Worm (Caenorhabditis elegans) whole organism, mixed stage, embryonic: Measurements from ENCODE around the gene C55C3.6.

Experiments used
- M03D4.4 ChIP-seq: sonication (generic microtip); optimal IDR thresholded peaks from 2 replicates; lab custom pipeline; 2017; ENCODE audit warnings: mild to moderate bottlenecking, missing genetic modification characterization, missing compliant biosample characterization
- bed-3 ChIP-seq: fragments of 200-800 bp; sonication (Bioruptor generic); optimal IDR thresholded peaks from 3 replicates; lab custom pipeline; 2018; ENCODE audit warnings: mild to moderate bottlenecking, missing genetic modification characterization, moderate library complexity, missing compliant biosample characterization
- blmp-1 ChIP-seq: fragments of 150-350 bp; optimal IDR thresholded peaks from 2 replicates; lab custom pipeline; 2014; ENCODE audit warnings: missing biosample characterization, missing genetic modification characterization
- ceh-39 ChIP-seq: fragments of 150-350 bp; optimal IDR thresholded peaks from 2 replicates; lab custom pipeline; 2014; ENCODE audit warnings: missing biosample characterization, missing genetic modification characterization
- ceh-43 ChIP-seq: fragments of 200-800 bp; sonication (Bioruptor generic); optimal IDR thresholded peaks from 2 replicates; lab custom pipeline; 2018; ENCODE audit warnings: mild to moderate bottlenecking, missing genetic modification characterization, moderate library complexity, missing compliant biosample characterization
- ceh-83 ChIP-seq: fragments of 200-800 bp; sonication (Bioruptor generic); optimal IDR thresholded peaks from 2 replicates; lab custom pipeline; 2018; ENCODE audit warnings: mild to moderate bottlenecking, missing genetic modification characterization, missing compliant biosample characterization
- ces-1 ChIP-seq: fragments of 150-350 bp; optimal IDR thresholded peaks from 2 replicates; lab custom pipeline; 2014; ENCODE audit warnings: missing biosample characterization, missing genetic modification reagents, missing genetic modification characterization
- cnd-1 ChIP-seq: fragments of 200-800 bp; sonication (Bioruptor generic); optimal IDR thresholded peaks from 2 replicates; lab custom pipeline; 2018; ENCODE audit warnings: mild to moderate bottlenecking, missing genetic modification characterization, missing compliant biosample characterization
- drap-1 ChIP-seq: fragments of 200-800 bp; sonication (Bioruptor generic); optimal IDR thresholded peaks from 3 replicates; lab custom pipeline; 2018; ENCODE audit warnings: mild to moderate bottlenecking, missing genetic modification characterization, missing compliant biosample characterization
- elt-1 ChIP-seq: sonication (generic microtip); optimal IDR thresholded peaks from 2 replicates; lab custom pipeline; 2017; ENCODE audit warnings: missing genetic modification characterization, mild to moderate bottlenecking, missing compliant biosample characterization, antibody characterized with exemption, moderate library complexity, borderline replicate concordance; ENCODE audit not compliant: insufficient read depth
- elt-3 ChIP-seq: fragments of 150-350 bp; optimal IDR thresholded peaks from 2 replicates; lab custom pipeline; 2014; ENCODE audit warnings: missing biosample characterization, missing genetic modification characterization
- flh-1 ChIP-seq: fragments of 200-800 bp; sonication (Bioruptor generic); optimal IDR thresholded peaks from 2 replicates; lab custom pipeline; 2018; ENCODE audit warnings: mild to moderate bottlenecking, missing genetic modification characterization, moderate library complexity, missing compliant biosample characterization
- ham-2 ChIP-seq: fragments of 200-800 bp; sonication (Bioruptor generic); optimal IDR thresholded peaks from 2 replicates; lab custom pipeline; 2018; ENCODE audit warnings: mild to moderate bottlenecking, missing genetic modification characterization, missing compliant biosample characterization
- hlh-1 ChIP-seq: fragments of 150-350 bp; optimal IDR thresholded peaks from 2 replicates; lab custom pipeline; 2014; ENCODE audit warnings: missing biosample characterization, missing genetic modification reagents, missing genetic modification characterization
- lin-13 ChIP-seq: fragments of 150-350 bp; optimal IDR thresholded peaks from 2 replicates; lab custom pipeline; 2014; ENCODE audit warnings: missing biosample characterization, missing genetic modification characterization
- lin-32 ChIP-seq: fragments of 200-800 bp; sonication (Bioruptor generic); optimal IDR thresholded peaks from 2 replicates; lab custom pipeline; 2018; ENCODE audit warnings: mild to moderate bottlenecking, missing genetic modification characterization, missing compliant biosample characterization
- lsy-2 ChIP-seq: fragments of 150-350 bp; optimal IDR thresholded peaks from 2 replicates; lab custom pipeline; 2014; ENCODE audit warnings: missing biosample characterization, missing genetic modification characterization
- mab-5 ChIP-seq: fragments of 150-350 bp; optimal IDR thresholded peaks from 2 replicates; lab custom pipeline; 2014; ENCODE audit warnings: missing biosample characterization, missing genetic modification characterization
- mep-1 ChIP-seq: fragments of 150-350 bp; optimal IDR thresholded peaks from 2 replicates; lab custom pipeline; 2017; ENCODE audit warnings: missing biosample characterization, missing genetic modification reagents, missing genetic modification characterization, inconsistent platforms
- mls-2 ChIP-seq: sonication (generic microtip); optimal IDR thresholded peaks from 2 replicates; lab custom pipeline; 2016; ENCODE audit warnings: mild to moderate bottlenecking, missing genetic modification characterization, moderate library complexity, missing compliant biosample characterization
- nhr-12 ChIP-seq: fragments of 150-350 bp; optimal IDR thresholded peaks from 2 replicates; lab custom pipeline; 2014; ENCODE audit warnings: missing biosample characterization, missing genetic modification characterization
- nhr-2 ChIP-seq: fragments of 150-350 bp; optimal IDR thresholded peaks from 2 replicates; lab custom pipeline; 2014; ENCODE audit warnings: missing biosample characterization, missing genetic modification characterization
- nhr-237 ChIP-seq: fragments of 150-350 bp; optimal IDR thresholded peaks from 2 replicates; lab custom pipeline; 2014; ENCODE audit warnings: missing biosample characterization, missing genetic modification characterization
- nhr-28 ChIP-seq: fragments of 150-350 bp; optimal IDR thresholded peaks from 2 replicates; lab custom pipeline; 2014; ENCODE audit warnings: missing biosample characterization, missing genetic modification characterization
- nhr-76 ChIP-seq: sonication (generic microtip); optimal IDR thresholded peaks from 2 replicates; lab custom pipeline; 2017; ENCODE audit warnings: missing biosample characterization, missing genetic modification characterization
- pha-4 ChIP-seq: fragments of 150-350 bp; optimal IDR thresholded peaks from 2 replicates; lab custom pipeline; 2018; ENCODE audit warnings: missing biosample characterization, missing genetic modification reagents, missing genetic modification characterization
- sem-2 ChIP-seq: fragments of 200-800 bp; sonication (Bioruptor generic); optimal IDR thresholded peaks from 2 replicates; lab custom pipeline; 2018; ENCODE audit warnings: mild to moderate bottlenecking, missing genetic modification characterization, missing compliant biosample characterization
- snpc-4 ChIP-seq: fragments of 150-350 bp; optimal IDR thresholded peaks from 2 replicates; lab custom pipeline; 2014; ENCODE audit warnings: missing biosample characterization, missing genetic modification characterization
- sptf-1 ChIP-seq: sonication (generic microtip); optimal IDR thresholded peaks from 2 replicates; lab custom pipeline; 2017; ENCODE audit warnings: mild to moderate bottlenecking, missing genetic modification characterization, moderate library complexity, missing compliant biosample characterization
- tbx-8 ChIP-seq: fragments of 200-800 bp; sonication (Bioruptor generic); optimal IDR thresholded peaks from 2 replicates; lab custom pipeline; 2018; ENCODE audit warnings: mild to moderate bottlenecking, missing genetic modification characterization, moderate library complexity, missing compliant biosample characterization
- unc-120 ChIP-seq: sonication (generic microtip); optimal IDR thresholded peaks from 2 replicates; lab custom pipeline; 2017; ENCODE audit warnings: missing genetic modification characterization, missing compliant biosample characterization; ENCODE audit not compliant: poor library complexity, severe bottlenecking
- unc-39 ChIP-seq: fragments of 150-350 bp; optimal IDR thresholded peaks from 2 replicates; lab custom pipeline; 2014; ENCODE audit warnings: missing biosample characterization, missing genetic modification characterization
- unc-62 ChIP-seq: fragments of 150-350 bp; optimal IDR thresholded peaks from 2 replicates; lab custom pipeline; 2014; ENCODE audit warnings: missing biosample characterization, missing genetic modification reagents, missing genetic modification characterization
- zip-8 ChIP-seq: fragments of 150-350 bp; optimal IDR thresholded peaks from 2 replicates; lab custom pipeline; 2014; ENCODE audit warnings: missing biosample characterization, missing genetic modification characterization
- ztf-11 ChIP-seq: fragments of 150-350 bp; optimal IDR thresholded peaks from 2 replicates; lab custom pipeline; 2014; ENCODE audit warnings: missing biosample characterization, missing genetic modification characterization

C55C3.6 gene

DNA sequence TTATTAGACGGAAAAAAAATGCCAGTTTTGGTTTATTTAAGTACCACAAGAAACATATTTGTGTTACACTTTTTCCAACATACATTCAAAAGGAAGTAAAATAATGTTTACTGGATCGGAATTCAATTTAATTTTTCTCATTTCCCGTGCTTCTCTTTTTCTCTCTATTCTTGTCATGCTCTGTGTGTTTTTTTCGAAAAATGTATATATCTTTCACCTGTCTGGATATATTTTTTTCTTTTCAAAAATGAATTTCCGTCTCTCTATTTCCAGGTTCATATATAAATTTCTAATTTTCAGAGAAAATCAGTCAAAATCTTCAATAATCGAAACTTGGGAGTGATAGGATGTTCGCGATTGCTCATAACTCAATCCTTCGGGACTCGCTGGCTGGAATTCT lies 42.3 kb downstream of the C55C3.6 start, which contains the start of gene H35B03.1:
H35B03.1 (plus strand) TSS at position 301 of the 400 bp plus-strand sequence.
- TF ChIP-seq unc-39 (tag; lab: Kevin White, UChicago): no peak
- TF ChIP-seq ces-1 (GFP tag; lab: Kevin White, UChicago): peak; percentile 37

DNA sequence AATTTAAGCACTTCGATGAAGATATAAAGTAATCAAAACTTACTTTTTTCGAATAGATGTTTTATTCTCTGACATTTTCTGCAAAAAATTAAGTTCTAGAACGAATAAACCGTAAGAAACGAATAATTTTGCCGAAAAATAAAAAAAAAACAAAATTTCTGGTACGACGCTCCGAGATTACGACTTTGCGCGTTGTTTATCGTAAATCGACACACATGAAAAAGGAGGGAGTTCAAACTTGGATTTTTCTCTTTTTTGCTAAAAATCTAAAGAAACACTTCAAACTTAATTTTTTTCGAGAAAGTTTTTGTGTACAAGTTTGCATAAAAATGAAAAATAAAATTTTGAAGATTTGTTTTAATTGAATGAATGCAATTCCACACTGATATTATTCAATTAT lies 48.6 kb downstream of the C55C3.6 start, which contains the start of gene H35B03.2:
H35B03.2 (minus strand) TSS at position 78 of the 400 bp plus-strand sequence.
- TF ChIP-seq flh-1 (GFP tag; lab: Kevin White, UChicago) (no peak), mep-1 (tag; lab: Kevin White, UChicago) (no peak), lsy-2 (tag; lab: Kevin White, UChicago) (peak; percentile 56), lin-13 (tag; lab: Kevin White, UChicago) (no peak), unc-120 (tag; lab: Kevin White, UChicago) (no peak), sem-2 (GFP tag; lab: Kevin White, UChicago) (no peak), ceh-83 (no peak), mab-5 (no peak), mls-2 (tag; lab: Kevin White, UChicago) (no peak), nhr-76 (tag; lab: Kevin White, UChicago) (no peak), snpc-4 (tag; lab: Kevin White, UChicago) (no peak), ces-1 (GFP tag; lab: Kevin White, UChicago) (peak; percentile 56), ztf-11 (no peak), nhr-2 (tag; lab: Kevin White, UChicago) (no peak), tbx-8 (no peak), cnd-1 (no peak), unc-62 (GFP tag; lab: Kevin White, UChicago) (no peak), lin-32 (GFP tag; lab: Kevin White, UChicago) (no peak), elt-3 (tag; lab: Kevin White, UChicago) (no peak), sptf-1 (no peak), bed-3 (GFP tag; lab: Kevin White, UChicago) (no peak), M03D4.4 (tag; lab: Kevin White, UChicago) (no peak), unc-39 (tag; lab: Kevin White, UChicago) (no peak), ham-2 (no peak), ceh-43 (GFP tag; lab: Kevin White, UChicago) (no peak), nhr-12 (no peak), ceh-39 (tag; lab: Kevin White, UChicago) (peak; percentile 54), zip-8 (tag; lab: Kevin White, UChicago) (no peak), hlh-1 (tag; lab: Kevin White, UChicago) (no peak), nhr-237 (tag; lab: Kevin White, UChicago) (peak; percentile 62), blmp-1 (tag; lab: Kevin White, UChicago) (no peak), elt-1 (tag; lab: Kevin White, UChicago) (no peak), nhr-28 (tag; lab: Kevin White, UChicago) (no peak), pha-4 (no peak), drap-1 (no peak)
- TF ChIP-seq, all 35 proteins: peak for 4
